Worm (Caenorhabditis elegans) whole organism, early embryonic: ENCODE measurements around the gene C50H2.5.

ENCODE experiments used
- B0310.2 ChIP-seq: sonication (generic microtip); optimal IDR thresholded peaks from 2 replicates; lab custom pipeline; 2016; ENCODE audit warnings: mild to moderate bottlenecking, missing genetic modification characterization, missing compliant biosample characterization
- F13C5.2 ChIP-seq: sonication (generic microtip); optimal IDR thresholded peaks from 2 replicates; lab custom pipeline; 2017; ENCODE audit warnings: mild to moderate bottlenecking, missing genetic modification characterization, inconsistent platforms, missing compliant biosample characterization
- aly-1 ChIP-seq: sonication (generic microtip); optimal IDR thresholded peaks from 2 replicates; lab custom pipeline; 2016; ENCODE audit warnings: missing genetic modification characterization, missing compliant biosample characterization
- ama-1 ChIP-seq: fragments of 150-350 bp; optimal IDR thresholded peaks from 2 replicates; lab custom pipeline; 2014
- ceh-13 ChIP-seq: fragments of 200-800 bp; sonication (Bioruptor generic); optimal IDR thresholded peaks from 2 replicates; lab custom pipeline; 2018; ENCODE audit warnings: mild to moderate bottlenecking, missing genetic modification characterization, missing compliant biosample characterization
- ceh-36 ChIP-seq: sonication (generic microtip); optimal IDR thresholded peaks from 2 replicates; lab custom pipeline; 2016; ENCODE audit warnings: missing genetic modification characterization, inconsistent platforms, missing compliant biosample characterization
- ets-7 ChIP-seq: sonication (generic microtip); optimal IDR thresholded peaks from 2 replicates; lab custom pipeline; 2016; ENCODE audit warnings: missing genotype, missing genetic modification characterization, missing compliant biosample characterization
- flt-1 ChIP-seq: fragments of 200-800 bp; sonication (Bioruptor generic); IDR thresholded peaks from 2 replicates; pipeline ENCODE4 v1.3.6; 2022; ENCODE audit warnings: missing genetic modification characterization, missing compliant biosample characterization
- hmbx-1 ChIP-seq: sonication (generic microtip); optimal IDR thresholded peaks from 2 replicates; lab custom pipeline; 2016; ENCODE audit warnings: mild to moderate bottlenecking, missing genetic modification characterization, missing compliant biosample characterization
- hmg-4 ChIP-seq: fragments of 200-800 bp; sonication (Bioruptor generic); optimal IDR thresholded peaks from 2 replicates; lab custom pipeline; 2018; ENCODE audit warnings: mild to moderate bottlenecking, missing genetic modification characterization, missing compliant biosample characterization
- hnd-1 ChIP-seq: sonication (generic microtip); optimal IDR thresholded peaks from 2 replicates; lab custom pipeline; 2016; ENCODE audit warnings: missing genetic modification characterization, missing compliant biosample characterization
- pes-1 ChIP-seq: fragments of 200-800 bp; sonication (Bioruptor generic); IDR thresholded peaks from 2 replicates; pipeline ENCODE4 v1.3.6; 2022; ENCODE audit warnings: missing genetic modification reagents, missing genetic modification characterization, missing compliant biosample characterization
- scrt-1 ChIP-seq: fragments of 200-800 bp; sonication (Bioruptor generic); IDR thresholded peaks from 2 replicates; pipeline ENCODE4 v1.3.6; 2022; ENCODE audit warnings: missing genetic modification characterization, missing compliant biosample characterization
- sea-1 ChIP-seq: fragments of 200-800 bp; sonication (Bioruptor generic); conservative IDR thresholded peaks from 2 replicates; pipeline ENCODE4 v1.3.6; 2022; ENCODE audit warnings: missing genetic modification characterization, missing compliant biosample characterization
- tbx-11 ChIP-seq: fragments of 200-800 bp; sonication (Bioruptor generic); IDR thresholded peaks from 2 replicates; pipeline ENCODE4 v1.3.6; 2022; ENCODE audit warnings: missing genetic modification characterization, missing compliant biosample characterization
- tbx-37 ChIP-seq: fragments of 200-800 bp; sonication (Bioruptor generic); conservative IDR thresholded peaks from 2 replicates; pipeline ENCODE4 v1.3.6; 2022; ENCODE audit warnings: missing genetic modification reagents, missing genetic modification characterization, missing compliant biosample characterization
- tra-4 ChIP-seq: sonication (generic microtip); optimal IDR thresholded peaks from 2 replicates; lab custom pipeline; 2017; ENCODE audit warnings: missing genetic modification characterization, missing compliant biosample characterization

C50H2.5 gene

DNA sequence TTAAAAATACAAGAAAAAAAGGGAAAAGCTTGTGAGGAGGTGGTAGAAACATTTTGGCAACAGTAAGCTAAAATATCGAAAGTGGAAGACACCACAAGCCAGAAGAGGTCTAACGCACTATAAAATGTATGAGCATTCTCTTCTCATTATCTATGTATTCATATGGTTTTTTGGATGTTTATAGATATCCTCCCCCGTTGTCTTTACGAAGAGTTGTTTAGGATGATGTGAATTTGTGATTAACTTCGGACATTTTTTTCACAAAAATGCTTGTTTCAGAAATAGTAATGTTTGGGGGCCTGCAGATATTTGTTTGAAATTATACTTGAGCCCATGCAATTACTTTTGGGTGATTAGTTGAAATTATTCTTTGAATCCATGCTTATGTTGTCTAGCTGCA lies 3.5 kb upstream of the C50H2.5 start, which contains the start of gene mec-9:
mec-9 (minus strand) TSS at position 101 of the 400 bp plus-strand sequence.
- TF ChIP-seq B0310.2 (tag; lab: Kevin White, UChicago) (no peak), tbx-37 (GFP tag; lab: Robert Waterston, UW) (no peak), sea-1 (GFP tag; lab: Robert Waterston, UW) (no peak), flt-1 (GFP tag; lab: Robert Waterston, UW) (no peak), ets-7 (tag; lab: Kevin White, UChicago) (no peak), pes-1 (no peak), tbx-11 (GFP tag; lab: Robert Waterston, UW) (no peak), ama-1 (lab: Kevin White, UChicago) (no peak), hmbx-1 (tag; lab: Kevin White, UChicago) (no peak), tra-4 (no peak), aly-1 (tag; lab: Kevin White, UChicago) (no peak), scrt-1 (GFP tag; lab: Robert Waterston, UW) (no peak)

DNA sequence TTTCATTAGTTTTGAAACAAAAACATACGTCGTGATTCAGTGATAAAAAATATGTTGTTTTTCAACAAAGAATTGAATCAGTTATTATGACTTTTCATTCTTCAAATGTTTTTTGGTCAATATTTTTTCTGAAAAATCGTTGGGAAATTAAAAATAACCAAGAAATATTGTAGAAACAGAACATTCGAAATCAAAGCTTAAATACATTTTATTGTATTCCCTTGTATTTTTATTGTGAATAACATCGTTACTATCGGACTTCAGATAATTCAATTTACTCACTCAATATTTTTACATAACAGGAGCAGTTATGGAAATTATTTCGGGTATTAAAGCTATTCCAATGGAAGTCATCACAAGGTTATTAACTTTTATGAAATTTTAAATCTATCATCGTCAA lies 1.8 kb upstream of the C50H2.5 start, which contains the start of gene C50H2.4:
C50H2.4 (plus strand) TSS at position 301 of the 400 bp plus-strand sequence.
- no peak for TF ChIP-seq B0310.2 (tag; lab: Kevin White, UChicago)
- no peak for TF ChIP-seq scrt-1 (GFP tag; lab: Robert Waterston, UW)
- TF ChIP-seq ceh-36 (tag; lab: Kevin White, UChicago): no peak
- TF ChIP-seq ama-1 (lab: Kevin White, UChicago): no peak
- TF ChIP-seq hnd-1: no peak
- TF ChIP-seq pes-1: no peak
- no peak for TF ChIP-seq tbx-11 (GFP tag; lab: Robert Waterston, UW)

DNA sequence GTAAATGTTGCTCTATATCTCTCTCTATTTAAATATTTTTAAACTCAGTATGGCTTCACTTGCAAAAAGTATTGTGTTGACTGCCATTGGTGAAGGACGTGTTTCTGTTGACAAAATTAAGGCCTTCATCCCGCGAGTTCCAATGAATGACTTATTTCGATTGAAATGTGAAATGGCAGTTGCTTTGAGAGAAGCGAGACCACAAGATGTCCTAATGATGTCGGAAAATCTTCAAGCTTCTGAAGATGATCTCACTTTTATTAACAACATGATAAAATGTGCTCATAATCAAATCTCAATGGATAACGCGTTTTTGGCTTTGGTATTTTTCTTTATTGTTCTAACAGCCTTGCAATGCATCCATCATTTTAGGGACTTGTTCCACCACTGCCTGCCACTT lies 2.8 kb downstream of the C50H2.5 start, which contains the start of gene ceh-75:
ceh-75 (plus strand) TSS at position 50 of the 400 bp plus-strand sequence.
- no peak for TF ChIP-seq tra-4
- no peak for TF ChIP-seq tbx-37 (GFP tag; lab: Robert Waterston, UW)
- TF ChIP-seq flt-1 (GFP tag; lab: Robert Waterston, UW): no peak
- no peak for TF ChIP-seq ama-1 (lab: Kevin White, UChicago)
- no peak for TF ChIP-seq B0310.2 (tag; lab: Kevin White, UChicago)
- no peak for TF ChIP-seq sea-1 (GFP tag; lab: Robert Waterston, UW)
- TF ChIP-seq hnd-1: no peak
- no peak for TF ChIP-seq ceh-36 (tag; lab: Kevin White, UChicago)
- no peak for TF ChIP-seq hmbx-1 (tag; lab: Kevin White, UChicago)
- TF ChIP-seq pes-1: no peak
- TF ChIP-seq F13C5.2 (tag; lab: Kevin White, UChicago): no peak
- no peak for TF ChIP-seq aly-1 (tag; lab: Kevin White, UChicago)
- TF ChIP-seq scrt-1 (GFP tag; lab: Robert Waterston, UW): no peak
- TF ChIP-seq tbx-11 (GFP tag; lab: Robert Waterston, UW): no peak
- no peak for TF ChIP-seq ceh-13 (GFP tag; lab: Kevin White, UChicago)
- no peak for TF ChIP-seq hmg-4 (GFP tag; lab: Kevin White, UChicago)
- no peak for TF ChIP-seq ets-7 (tag; lab: Kevin White, UChicago)

DNA sequence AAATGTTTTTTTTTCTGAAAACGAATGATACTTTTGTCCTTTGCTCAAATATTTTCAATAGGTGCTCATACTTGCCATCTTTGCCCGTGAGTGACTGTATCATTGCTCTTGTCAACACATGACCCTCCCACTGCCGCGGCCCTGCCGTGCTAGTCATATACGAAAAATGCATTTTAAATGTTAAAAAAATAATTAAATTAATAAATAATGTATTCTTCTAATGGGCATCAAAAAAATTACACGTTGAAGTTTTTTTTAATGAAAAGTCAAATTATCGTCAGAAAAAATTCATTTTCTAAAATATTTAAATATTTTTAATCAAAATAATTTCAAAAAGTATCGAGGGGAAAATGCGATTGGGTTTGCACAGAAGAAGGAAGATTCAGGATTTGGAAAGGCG lies 4.0 kb downstream of the C50H2.5 start, which contains the start of gene C50H2.7:
C50H2.7 (plus strand) TSS at position 301 of the 400 bp plus-strand sequence.
- no peak for TF ChIP-seq sea-1 (GFP tag; lab: Robert Waterston, UW)
- no peak for TF ChIP-seq scrt-1 (GFP tag; lab: Robert Waterston, UW)
- TF ChIP-seq B0310.2 (tag; lab: Kevin White, UChicago): no peak
- TF ChIP-seq hmg-4 (GFP tag; lab: Kevin White, UChicago): no peak
- TF ChIP-seq hnd-1: no peak
- TF ChIP-seq tbx-11 (GFP tag; lab: Robert Waterston, UW): no peak
- no peak for TF ChIP-seq tbx-37 (GFP tag; lab: Robert Waterston, UW)
- TF ChIP-seq ceh-36 (tag; lab: Kevin White, UChicago): no peak
- no peak for TF ChIP-seq ets-7 (tag; lab: Kevin White, UChicago)
- TF ChIP-seq ama-1 (lab: Kevin White, UChicago): no peak
- no peak for TF ChIP-seq aly-1 (tag; lab: Kevin White, UChicago)
- TF ChIP-seq ceh-13 (GFP tag; lab: Kevin White, UChicago): no peak
- TF ChIP-seq tra-4: no peak
- TF ChIP-seq pes-1: no peak
- no peak for TF ChIP-seq flt-1 (GFP tag; lab: Robert Waterston, UW)
- TF ChIP-seq F13C5.2 (tag; lab: Kevin White, UChicago): no peak
- TF ChIP-seq hmbx-1 (tag; lab: Kevin White, UChicago): no peak

DNA sequence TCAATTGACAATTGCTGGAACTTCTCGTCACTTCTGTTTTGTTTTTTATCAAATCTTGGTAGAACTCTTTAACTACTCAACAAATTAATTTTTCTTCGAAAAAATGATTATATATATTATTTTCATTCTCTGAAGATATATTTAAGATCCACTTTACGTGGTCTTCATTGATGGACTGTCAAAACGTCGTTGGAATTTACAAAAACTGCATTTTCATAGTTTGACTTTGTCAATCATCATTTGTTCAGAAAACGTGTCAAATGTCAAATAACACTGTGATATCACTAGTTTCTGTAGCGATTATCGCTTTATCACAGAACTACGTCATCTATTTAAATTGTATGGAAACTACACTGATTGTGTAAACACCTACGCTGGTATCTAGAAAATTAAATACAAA lies 5.9 kb downstream of the C50H2.5 start:
- TF ChIP-seq ets-7 (tag; lab: Kevin White, UChicago) (no peak), aly-1 (tag; lab: Kevin White, UChicago) (no peak), ceh-36 (tag; lab: Kevin White, UChicago) (no peak), tbx-11 (GFP tag; lab: Robert Waterston, UW) (no peak)

DNA sequence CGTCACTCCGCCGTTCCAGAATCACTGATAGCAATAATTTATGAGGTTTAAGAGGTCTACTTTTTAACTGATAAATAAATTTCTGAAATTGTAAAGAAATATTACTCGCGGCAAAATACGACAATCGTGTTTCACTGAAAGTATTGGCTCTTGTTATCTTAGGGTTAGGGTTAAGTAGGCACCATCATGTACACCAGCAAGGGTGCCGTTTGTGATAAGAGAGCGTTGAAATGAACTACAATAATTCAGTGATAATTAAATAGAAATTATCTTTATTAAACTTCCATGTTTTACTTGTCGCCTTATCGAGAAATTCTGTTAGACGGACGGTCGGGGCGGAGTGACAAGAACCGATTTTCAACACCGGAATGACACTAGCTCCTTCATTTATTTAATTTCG lies 7.1 kb downstream of the C50H2.5 start:
- TF ChIP-seq B0310.2 (tag; lab: Kevin White, UChicago): no peak
- no peak for TF ChIP-seq hmg-4 (GFP tag; lab: Kevin White, UChicago)
- no peak for TF ChIP-seq flt-1 (GFP tag; lab: Robert Waterston, UW)
- TF ChIP-seq tbx-11 (GFP tag; lab: Robert Waterston, UW): no peak
- no peak for TF ChIP-seq hmbx-1 (tag; lab: Kevin White, UChicago)
- no peak for TF ChIP-seq pes-1
- TF ChIP-seq hnd-1: no peak
- no peak for TF ChIP-seq ceh-36 (tag; lab: Kevin White, UChicago)
- no peak for TF ChIP-seq ceh-13 (GFP tag; lab: Kevin White, UChicago)
- TF ChIP-seq sea-1 (GFP tag; lab: Robert Waterston, UW): no peak
- TF ChIP-seq aly-1 (tag; lab: Kevin White, UChicago): no peak
- no peak for TF ChIP-seq scrt-1 (GFP tag; lab: Robert Waterston, UW)
- no peak for TF ChIP-seq tra-4
- TF ChIP-seq ets-7 (tag; lab: Kevin White, UChicago): no peak
- TF ChIP-seq ama-1 (lab: Kevin White, UChicago): no peak

DNA sequence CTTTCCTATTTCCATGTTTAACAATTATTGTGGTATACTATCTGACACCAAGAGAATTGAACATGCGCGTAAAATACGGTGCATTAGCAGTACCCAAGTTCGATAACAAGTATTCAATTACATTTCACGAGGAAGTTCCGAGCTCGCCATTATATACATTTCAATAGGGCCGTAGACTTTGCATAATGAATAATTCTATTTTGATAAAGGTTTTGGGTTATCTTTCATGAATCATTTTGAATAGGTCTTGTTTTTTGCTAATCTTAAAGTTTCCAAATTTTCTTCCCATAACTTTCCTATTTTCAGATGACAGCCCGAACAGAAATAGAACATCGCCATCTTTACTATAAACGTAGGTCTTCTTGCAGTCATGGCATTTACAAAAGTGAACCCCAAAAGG lies 7.7 kb downstream of the C50H2.5 start, which contains the start of gene C50H2.13:
C50H2.13 (plus strand) TSS at position 301 of the 400 bp plus-strand sequence.
- no peak for TF ChIP-seq sea-1 (GFP tag; lab: Robert Waterston, UW)
- no peak for TF ChIP-seq tra-4
- no peak for TF ChIP-seq tbx-11 (GFP tag; lab: Robert Waterston, UW)
- TF ChIP-seq hmg-4 (GFP tag; lab: Kevin White, UChicago): no peak
- no peak for TF ChIP-seq ets-7 (tag; lab: Kevin White, UChicago)
- no peak for TF ChIP-seq ceh-36 (tag; lab: Kevin White, UChicago)
- no peak for TF ChIP-seq B0310.2 (tag; lab: Kevin White, UChicago)
- TF ChIP-seq pes-1: no peak
- TF ChIP-seq aly-1 (tag; lab: Kevin White, UChicago): no peak
- TF ChIP-seq scrt-1 (GFP tag; lab: Robert Waterston, UW): no peak
- TF ChIP-seq hnd-1: no peak
- TF ChIP-seq hmbx-1 (tag; lab: Kevin White, UChicago): no peak
- no peak for TF ChIP-seq ceh-13 (GFP tag; lab: Kevin White, UChicago)
- no peak for TF ChIP-seq F13C5.2 (tag; lab: Kevin White, UChicago)
- TF ChIP-seq flt-1 (GFP tag; lab: Robert Waterston, UW): no peak
- no peak for TF ChIP-seq tbx-37 (GFP tag; lab: Robert Waterston, UW)
